Fruit fly (Drosophila melanogaster) whole organism, wandering third instar larva: ENCODE data around the gene CG6340.

Experiments
- Abd-B ChIP-seq: fragments of >200 bp; optimal IDR thresholded peaks from 2 replicates; lab custom pipeline; 2017; ENCODE audit warnings: missing biosample characterization, missing genetic modification characterization
- CG32264 ChIP-seq: fragments of 200-800 bp; sonication (Bioruptor generic); optimal IDR thresholded peaks from 2 replicates; lab custom pipeline; 2016; ENCODE audit warnings: missing biosample characterization, missing genetic modification characterization
- CG9705 ChIP-seq: fragments of 200-800 bp; sonication (Bioruptor generic); optimal IDR thresholded peaks from 2 replicates; lab custom pipeline; 2018; ENCODE audit warnings: missing biosample characterization, mild to moderate bottlenecking, missing genetic modification characterization
- CrebA ChIP-seq: fragments of 200-800 bp; sonication (Bioruptor generic); optimal IDR thresholded peaks from 2 replicates; lab custom pipeline; 2016; ENCODE audit warnings: missing biosample characterization, mild to moderate bottlenecking, missing genetic modification characterization, borderline replicate concordance
- Dfd ChIP-seq: fragments of >200 bp; optimal IDR thresholded peaks from 2 replicates; lab custom pipeline; 2017; ENCODE audit warnings: missing biosample characterization, missing genetic modification characterization
- Dif ChIP-seq: fragments of 200-275, 200-300 bp; sonication (Bioruptor generic); optimal IDR thresholded peaks from 2 replicates; lab custom pipeline; 2018; ENCODE audit warnings: missing biosample characterization, missing genetic modification characterization; ENCODE audit not compliant: partially characterized antibody
- GATAd ChIP-seq: sonication (Bioruptor generic); optimal IDR thresholded peaks from 2 replicates; lab custom pipeline; 2016; ENCODE audit warnings: missing biosample characterization, missing genetic modification characterization
- HLH106 ChIP-seq: fragments of 200-800 bp; optimal IDR thresholded peaks from 3 replicates; lab custom pipeline; 2019; ENCODE audit warnings: missing biosample characterization, mild to moderate bottlenecking, missing genetic modification characterization, moderate library complexity
- Hnf4 ChIP-seq: fragments of 200-800 bp; sonication (Bioruptor generic); optimal IDR thresholded peaks from 2 replicates; lab custom pipeline; 2016; ENCODE audit warnings: missing biosample characterization, mild to moderate bottlenecking, missing genetic modification characterization
- Hr78 ChIP-seq: fragments of >200 bp; optimal IDR thresholded peaks from 2 replicates; lab custom pipeline; 2017; ENCODE audit warnings: missing biosample characterization, missing genetic modification characterization
- Hr83 ChIP-seq: fragments of 200-300 bp; sonication (Bioruptor generic); optimal IDR thresholded peaks from 2 replicates; lab custom pipeline; 2016; ENCODE audit warnings: missing biosample characterization, mild to moderate bottlenecking, missing genetic modification characterization, moderate library complexity; ENCODE audit not compliant: poor library complexity, severe bottlenecking
- Jra ChIP-seq: sonication (Bioruptor generic); optimal IDR thresholded peaks from 2 replicates; lab custom pipeline; 2016; ENCODE audit warnings: missing biosample characterization, missing genetic modification characterization
- Mio ChIP-seq: sonication (Bioruptor generic); optimal IDR thresholded peaks from 2 replicates; lab custom pipeline; 2016; ENCODE audit warnings: missing biosample characterization, missing genetic modification characterization
- Myc ChIP-seq: fragments of >200 bp; optimal IDR thresholded peaks from 2 replicates; lab custom pipeline; 2017
- N ChIP-seq: fragments of >200 bp; optimal IDR thresholded peaks from 2 replicates; lab custom pipeline; 2018; ENCODE audit warnings: missing biosample characterization, missing external identifiers, missing genetic modification characterization
- OdsH ChIP-seq: fragments of 200-800 bp; sonication (Bioruptor generic); optimal IDR thresholded peaks from 2 replicates; lab custom pipeline; 2016; ENCODE audit warnings: missing biosample characterization, mild to moderate bottlenecking, missing genetic modification characterization
- Rel ChIP-seq, 2 experiments: fragments of 200-800 bp; sonication (Bioruptor generic) in 1 of 2; optimal IDR thresholded peaks; 2 replicates in 1 of 2; 3 replicates in 1 of 2; lab custom pipeline; 2016 to 2019; ENCODE audit warnings: mild to moderate bottlenecking in 2 of 2, missing biosample characterization in 2 of 2, missing genetic modification characterization in 2 of 2, moderate library complexity in 1 of 2
- Sp1 ChIP-seq: fragments of 200-800 bp; sonication (Bioruptor generic); optimal IDR thresholded peaks from 3 replicates; lab custom pipeline; 2019; ENCODE audit warnings: missing biosample characterization, mild to moderate bottlenecking, missing genetic modification characterization, moderate library complexity
- Vsx2 ChIP-seq: fragments of 200-300, 225-300 bp; sonication (Bioruptor generic); optimal IDR thresholded peaks from 2 replicates; lab custom pipeline; 2018; ENCODE audit warnings: missing biosample characterization, missing genetic modification characterization; ENCODE audit not compliant: partially characterized antibody
- br ChIP-seq: fragments of 200-800 bp; sonication (Bioruptor generic); optimal IDR thresholded peaks from 2 replicates; lab custom pipeline; 2016; ENCODE audit warnings: missing biosample characterization, missing genetic modification characterization
- brk ChIP-seq: fragments of 200-800 bp; sonication (Bioruptor generic); optimal IDR thresholded peaks from 2 replicates; lab custom pipeline; 2016; ENCODE audit warnings: missing biosample characterization, mild to moderate bottlenecking, missing genetic modification characterization
- dl ChIP-seq, 2 experiments: fragments of 175-275, 200-275 bp in 1 of 2; fragments of 200-275 bp in 1 of 2; sonication (Bioruptor generic); optimal IDR thresholded peaks; lab custom pipeline; 2018; ENCODE audit warnings: mild to moderate bottlenecking in 2 of 2, missing biosample characterization in 2 of 2, missing genetic modification characterization in 2 of 2, moderate library complexity in 2 of 2; ENCODE audit not compliant: partially characterized antibody in 2 of 2, insufficient read depth in 1 of 2
- dmrt93B ChIP-seq: fragments of 200-800 bp; sonication (Bioruptor generic); optimal IDR thresholded peaks from 2 replicates; lab custom pipeline; 2018; ENCODE audit warnings: missing biosample characterization, mild to moderate bottlenecking, missing genetic modification characterization
- dsf ChIP-seq: sonication (Bioruptor generic); optimal IDR thresholded peaks from 2 replicates; lab custom pipeline; 2016; ENCODE audit warnings: missing biosample characterization, missing genetic modification characterization, borderline replicate concordance
- ey ChIP-seq: fragments of 200-800 bp; sonication (Bioruptor generic); optimal IDR thresholded peaks from 2 replicates; lab custom pipeline; 2016; ENCODE audit warnings: missing biosample characterization, missing genetic modification characterization
- foxo ChIP-seq, 2 experiments: fragments of 200-800 bp; sonication (Bioruptor generic); optimal IDR thresholded peaks; 2 replicates in 1 of 2; 3 replicates in 1 of 2; lab custom pipeline; 2016 to 2017; ENCODE audit warnings: missing biosample characterization in 2 of 2, missing genetic modification characterization in 2 of 2
- fru ChIP-seq: fragments of 200-800 bp; sonication (Bioruptor generic); optimal IDR thresholded peaks from 3 replicates; lab custom pipeline; 2016; ENCODE audit warnings: missing biosample characterization, mild to moderate bottlenecking, missing genetic modification characterization
- h ChIP-seq: fragments of 200-800 bp; sonication (Bioruptor generic); optimal IDR thresholded peaks from 3 replicates; lab custom pipeline; 2016; ENCODE audit warnings: missing biosample characterization, mild to moderate bottlenecking, missing genetic modification characterization
- jim ChIP-seq: fragments of 175-275, 200-325 bp; sonication (Bioruptor generic); optimal IDR thresholded peaks from 2 replicates; lab custom pipeline; 2016; ENCODE audit warnings: missing biosample characterization, mild to moderate bottlenecking, missing genetic modification characterization
- lola ChIP-seq: fragments of >200 bp; optimal IDR thresholded peaks from 2 replicates; lab custom pipeline; 2017; ENCODE audit warnings: missing biosample characterization, missing genetic modification characterization
- pan ChIP-seq: fragments of >200 bp; optimal IDR thresholded peaks from 2 replicates; lab custom pipeline; 2017
- psq ChIP-seq: fragments of 200-800 bp; sonication (Bioruptor generic); optimal IDR thresholded peaks from 3 replicates; lab custom pipeline; 2017; ENCODE audit warnings: missing biosample characterization, mild to moderate bottlenecking, missing genetic modification characterization, moderate library complexity
- rgr ChIP-seq: fragments of 200-800 bp; sonication (Bioruptor generic); optimal IDR thresholded peaks from 3 replicates; lab custom pipeline; 2016; ENCODE audit warnings: missing biosample characterization, mild to moderate bottlenecking, missing genetic modification characterization
- sage ChIP-seq: fragments of 200-800 bp; sonication (Bioruptor generic); optimal IDR thresholded peaks from 2 replicates; lab custom pipeline; 2016; ENCODE audit warnings: missing biosample characterization, mild to moderate bottlenecking, missing genetic modification characterization
- sv ChIP-seq: fragments of 200-800 bp; sonication (Bioruptor generic); optimal IDR thresholded peaks from 3 replicates; lab custom pipeline; 2016; ENCODE audit warnings: missing biosample characterization, missing genetic modification characterization
- tai ChIP-seq: sonication (Bioruptor generic); optimal IDR thresholded peaks from 2 replicates; lab custom pipeline; 2016; ENCODE audit warnings: missing biosample characterization, missing genetic modification characterization
- usp ChIP-seq: fragments of >200 bp; optimal IDR thresholded peaks from 2 replicates; lab custom pipeline; 2017; ENCODE audit warnings: missing biosample characterization, missing genetic modification characterization
- woc ChIP-seq: sonication (Bioruptor generic); optimal IDR thresholded peaks from 2 replicates; lab custom pipeline; 2016; ENCODE audit warnings: missing biosample characterization, mild to moderate bottlenecking, missing genetic modification characterization

Gene CG6340

dm6 chrX:15511399-15511798 is 29.2 kb downstream of the CG6340 start (continued):
- no peak for TF ChIP-seq sv (GFP tag; lab: Kevin White, UChicago)

- TF ChIP-seq foxo (GFP tag; optimal IDR thresholded peaks at IDR 0.05; lab: Kevin White, UChicago): peak in 1 of 2 experiments; percentile 34
- TF ChIP-seq Rel (GFP tag; optimal IDR thresholded peaks at IDR 0.05; lab: Kevin White, UChicago): no peak
- peak; percentile 49 for TF ChIP-seq Rel (tag; optimal IDR thresholded peaks at IDR 0.05; lab: Kevin White, UChicago)
- TF ChIP-seq CrebA: no peak
- TF ChIP-seq lola: no peak
- TF ChIP-seq rgr: peak; percentile 10
- no peak for TF ChIP-seq Myc (lab: Kevin White, UChicago)
- TF ChIP-seq, all 38 proteins: peak for 3
These were observed 40.4 kb downstream of the CG6340 start for dm6 chrX:15522426-15523153.

- no peak for TF ChIP-seq Jra (GFP tag; lab: Kevin White, UChicago)
- peak; percentile 38 for TF ChIP-seq HLH106 (tag; lab: Kevin White, UChicago)
- TF ChIP-seq Sp1 (GFP tag; lab: Kevin White, UChicago): peak; percentile 1
These were observed 47.0 kb downstream of the CG6340 start for dm6 chrX:15529197-15529596.

dm6 chrX:15529958-15530357 is 47.8 kb downstream of the CG6340 start:
- peak; percentile 33 for TF ChIP-seq Hr83 (GFP tag; lab: Kevin White, UChicago)
- no peak for TF ChIP-seq psq (GFP tag; lab: Kevin White, UChicago)
- TF ChIP-seq jim (GFP tag; lab: Kevin White, UChicago): peak; percentile 19
- TF ChIP-seq Dfd (GFP tag; lab: Kevin White, UChicago): peak; percentile 63
- no peak for TF ChIP-seq dmrt93B (GFP tag; lab: Kevin White, UChicago)
- TF ChIP-seq, all 38 proteins: peak for 3

dm6 chrX:15530369-15530768 is 48.2 kb downstream of the CG6340 start:
- TF ChIP-seq Vsx2 (GFP tag; lab: Kevin White, UChicago) (no peak), h (GFP tag; lab: Kevin White, UChicago) (peak; percentile 50), ey (peak; percentile 4), sv (GFP tag; lab: Kevin White, UChicago) (no peak), sage (no peak), OdsH (GFP tag; lab: Kevin White, UChicago) (peak; percentile 3), foxo (GFP tag; optimal IDR thresholded peaks at IDR 0.05; lab: Kevin White, UChicago) (peak in 1 of 2 experiments; percentile 55), psq (GFP tag; lab: Kevin White, UChicago) (peak; percentile 44), Dfd (GFP tag; lab: Kevin White, UChicago) (no peak), Abd-B (no peak), jim (GFP tag; lab: Kevin White, UChicago) (no peak), dsf (GFP tag; lab: Kevin White, UChicago) (no peak), Hr78 (GFP tag; lab: Kevin White, UChicago) (no peak), Dif (GFP tag; lab: Kevin White, UChicago) (no peak), rgr (no peak), Sp1 (GFP tag; lab: Kevin White, UChicago) (peak; percentile 60), CrebA (no peak), Rel (GFP tag; optimal IDR thresholded peaks at IDR 0.05; lab: Kevin White, UChicago) (no peak), Rel (tag; optimal IDR thresholded peaks at IDR 0.05; lab: Kevin White, UChicago) (no peak), Hr83 (GFP tag; lab: Kevin White, UChicago) (no peak), dmrt93B (GFP tag; lab: Kevin White, UChicago) (peak; percentile 2), GATAd (GFP tag; lab: Kevin White, UChicago) (no peak), usp (GFP tag; lab: Kevin White, UChicago) (no peak), pan (lab: Kevin White, UChicago) (no peak), Myc (lab: Kevin White, UChicago) (no peak), woc (GFP tag; lab: Kevin White, UChicago) (peak; percentile 10), Mio (GFP tag; lab: Kevin White, UChicago) (no peak), Hnf4 (GFP tag; lab: Kevin White, UChicago) (peak; percentile 32), dl (GFP tag; optimal IDR thresholded peaks at IDR 0.05; lab: Kevin White, UChicago; ENCODE audit: insufficient read depth in 1 of 2, partially characterized antibody in 2 of 2) (no peak), Jra (GFP tag; lab: Kevin White, UChicago) (no peak), tai (GFP tag; lab: Kevin White, UChicago) (no peak), brk (GFP tag; lab: Kevin White, UChicago) (no peak), CG32264 (no peak), fru (GFP tag; lab: Kevin White, UChicago) (peak; percentile 10), N (GFP tag; lab: Kevin White, UChicago) (no peak), lola (no peak), CG9705 (GFP tag; lab: Kevin White, UChicago) (peak; percentile 21), HLH106 (tag; lab: Kevin White, UChicago) (peak; percentile 70), br (no peak)
